Worm (Caenorhabditis elegans) whole organism, late embryonic: ENCODE results near the gene C33F10.4.

ENCODE experiments used
- K09A11.1 ChIP-seq: sonication (generic microtip); optimal IDR thresholded peaks from 2 replicates; lab custom pipeline; 2017; ENCODE audit warnings: antibody characterized with exemption, mild to moderate bottlenecking, missing genetic modification characterization, missing compliant biosample characterization; ENCODE audit not compliant: insufficient read depth
- elt-2 ChIP-seq: sonication (generic microtip); optimal IDR thresholded peaks from 2 replicates; lab custom pipeline; 2016; ENCODE audit warnings: missing genetic modification reagents, missing genetic modification characterization, missing compliant biosample characterization
- gmeb-2 ChIP-seq: sonication (generic microtip); optimal IDR thresholded peaks from 2 replicates; lab custom pipeline; 2016; ENCODE audit warnings: missing genetic modification characterization, inconsistent platforms, missing compliant biosample characterization
- npax-4 ChIP-seq: sonication (generic microtip); optimal IDR thresholded peaks from 2 replicates; lab custom pipeline; 2016; ENCODE audit warnings: missing genetic modification characterization, missing compliant biosample characterization
- odd-2 ChIP-seq: sonication (generic microtip); optimal IDR thresholded peaks from 2 replicates; lab custom pipeline; 2017; ENCODE audit warnings: antibody characterized with exemption, mild to moderate bottlenecking, missing genetic modification characterization, missing compliant biosample characterization
- pqm-1 ChIP-seq: sonication (generic microtip); optimal IDR thresholded peaks from 2 replicates; lab custom pipeline; 2016; ENCODE audit warnings: missing genetic modification characterization, missing compliant biosample characterization
- ref-2 ChIP-seq: sonication (generic microtip); optimal IDR thresholded peaks from 2 replicates; lab custom pipeline; 2016; ENCODE audit warnings: missing genetic modification characterization, missing compliant biosample characterization
- unc-55 ChIP-seq: sonication (generic microtip); optimal IDR thresholded peaks from 2 replicates; lab custom pipeline; 2017; ENCODE audit warnings: missing biosample characterization, missing genetic modification reagents, missing genetic modification characterization

- TF ChIP-seq elt-2 (tag; lab: Kevin White, UChicago) (no peak), gmeb-2 (no peak), unc-55 (GFP tag; lab: Kevin White, UChicago) (no peak), K09A11.1 (tag; lab: Kevin White, UChicago) (no peak), odd-2 (tag; lab: Kevin White, UChicago) (no peak), npax-4 (tag; lab: Kevin White, UChicago) (no peak), pqm-1 (no peak), ref-2 (tag; lab: Kevin White, UChicago) (no peak)
These were observed 21.6 kb upstream of the C33F10.4 start, which contains the start of the genes F26G1.9 and F26G1.10 for ce11 chrII:4773891-4774432.
